Worm (Caenorhabditis elegans) whole organism, early embryonic: Measurements from ENCODE around the gene R08C7.5.

Experiments used
- B0310.2 ChIP-seq: sonication (generic microtip); optimal IDR thresholded peaks from 2 replicates; lab custom pipeline; 2016; ENCODE audit warnings: mild to moderate bottlenecking, missing genetic modification characterization, missing compliant biosample characterization
- F13C5.2 ChIP-seq: sonication (generic microtip); optimal IDR thresholded peaks from 2 replicates; lab custom pipeline; 2017; ENCODE audit warnings: mild to moderate bottlenecking, missing genetic modification characterization, inconsistent platforms, missing compliant biosample characterization
- aly-1 ChIP-seq: sonication (generic microtip); optimal IDR thresholded peaks from 2 replicates; lab custom pipeline; 2016; ENCODE audit warnings: missing genetic modification characterization, missing compliant biosample characterization
- ama-1 ChIP-seq: fragments of 150-350 bp; optimal IDR thresholded peaks from 2 replicates; lab custom pipeline; 2014
- ceh-13 ChIP-seq: fragments of 200-800 bp; sonication (Bioruptor generic); optimal IDR thresholded peaks from 2 replicates; lab custom pipeline; 2018; ENCODE audit warnings: mild to moderate bottlenecking, missing genetic modification characterization, missing compliant biosample characterization
- ceh-36 ChIP-seq: sonication (generic microtip); optimal IDR thresholded peaks from 2 replicates; lab custom pipeline; 2016; ENCODE audit warnings: missing genetic modification characterization, inconsistent platforms, missing compliant biosample characterization
- ets-7 ChIP-seq: sonication (generic microtip); optimal IDR thresholded peaks from 2 replicates; lab custom pipeline; 2016; ENCODE audit warnings: missing genotype, missing genetic modification characterization, missing compliant biosample characterization
- flt-1 ChIP-seq: fragments of 200-800 bp; sonication (Bioruptor generic); IDR thresholded peaks from 2 replicates; pipeline ENCODE4 v1.3.6; 2022; ENCODE audit warnings: missing genetic modification characterization, missing compliant biosample characterization
- hmbx-1 ChIP-seq: sonication (generic microtip); optimal IDR thresholded peaks from 2 replicates; lab custom pipeline; 2016; ENCODE audit warnings: mild to moderate bottlenecking, missing genetic modification characterization, missing compliant biosample characterization
- hmg-4 ChIP-seq: fragments of 200-800 bp; sonication (Bioruptor generic); optimal IDR thresholded peaks from 2 replicates; lab custom pipeline; 2018; ENCODE audit warnings: mild to moderate bottlenecking, missing genetic modification characterization, missing compliant biosample characterization
- hnd-1 ChIP-seq: sonication (generic microtip); optimal IDR thresholded peaks from 2 replicates; lab custom pipeline; 2016; ENCODE audit warnings: missing genetic modification characterization, missing compliant biosample characterization
- pes-1 ChIP-seq: fragments of 200-800 bp; sonication (Bioruptor generic); IDR thresholded peaks from 2 replicates; pipeline ENCODE4 v1.3.6; 2022; ENCODE audit warnings: missing genetic modification reagents, missing genetic modification characterization, missing compliant biosample characterization
- scrt-1 ChIP-seq: fragments of 200-800 bp; sonication (Bioruptor generic); IDR thresholded peaks from 2 replicates; pipeline ENCODE4 v1.3.6; 2022; ENCODE audit warnings: missing genetic modification characterization, missing compliant biosample characterization
- sea-1 ChIP-seq: fragments of 200-800 bp; sonication (Bioruptor generic); conservative IDR thresholded peaks from 2 replicates; pipeline ENCODE4 v1.3.6; 2022; ENCODE audit warnings: missing genetic modification characterization, missing compliant biosample characterization
- tbx-11 ChIP-seq: fragments of 200-800 bp; sonication (Bioruptor generic); IDR thresholded peaks from 2 replicates; pipeline ENCODE4 v1.3.6; 2022; ENCODE audit warnings: missing genetic modification characterization, missing compliant biosample characterization
- tbx-37 ChIP-seq: fragments of 200-800 bp; sonication (Bioruptor generic); conservative IDR thresholded peaks from 2 replicates; pipeline ENCODE4 v1.3.6; 2022; ENCODE audit warnings: missing genetic modification reagents, missing genetic modification characterization, missing compliant biosample characterization
- tra-4 ChIP-seq: sonication (generic microtip); optimal IDR thresholded peaks from 2 replicates; lab custom pipeline; 2017; ENCODE audit warnings: missing genetic modification characterization, missing compliant biosample characterization

The R08C7.5 gene

DNA sequence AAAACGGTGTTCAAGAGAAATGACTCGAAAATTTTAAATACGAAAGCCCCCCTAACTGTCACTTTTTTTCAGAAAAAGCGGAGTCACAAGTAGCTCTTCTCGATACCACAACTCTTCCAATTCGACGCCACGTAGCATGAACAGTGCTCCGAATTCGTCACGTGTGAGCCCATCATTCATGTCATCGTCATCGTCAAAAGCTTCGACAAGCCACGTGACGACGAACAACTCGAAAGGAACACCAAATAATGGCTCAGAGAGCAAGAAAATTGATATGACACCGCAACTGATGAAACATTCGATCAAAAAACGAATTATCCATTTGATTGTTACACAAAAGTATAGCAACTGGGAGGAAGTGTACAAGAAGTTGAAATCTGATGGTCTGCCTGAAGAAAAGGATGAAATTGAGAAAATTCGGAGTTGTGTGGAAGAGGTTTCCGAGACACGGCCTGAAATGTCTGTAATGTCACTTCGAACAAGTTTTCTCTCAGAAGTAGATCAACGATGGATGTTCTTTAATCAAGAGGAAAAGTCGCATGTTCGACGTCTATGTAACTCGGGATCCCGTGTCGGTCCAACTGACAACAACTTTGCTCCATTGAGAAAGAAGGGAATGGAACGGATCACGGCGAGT is 18.6 kb upstream of the R08C7.5 start:
- TF ChIP-seq ceh-36 (tag; lab: Kevin White, UChicago) (no peak), sea-1 (no peak), F13C5.2 (tag; lab: Kevin White, UChicago) (no peak), hnd-1 (tag; lab: Kevin White, UChicago) (no peak), ama-1 (lab: Kevin White, UChicago) (no peak), aly-1 (tag; lab: Kevin White, UChicago) (no peak), scrt-1 (GFP tag; lab: Robert Waterston, UW) (no peak), flt-1 (GFP tag; lab: Robert Waterston, UW) (no peak), tbx-37 (GFP tag; lab: Robert Waterston, UW) (no peak), hmbx-1 (tag; lab: Kevin White, UChicago) (no peak), ceh-13 (GFP tag; lab: Kevin White, UChicago) (no peak), hmg-4 (GFP tag; lab: Kevin White, UChicago) (no peak), tra-4 (tag; lab: Kevin White, UChicago) (no peak), tbx-11 (no peak), ets-7 (no peak), pes-1 (GFP tag; lab: Robert Waterston, UW) (no peak), B0310.2 (tag; lab: Kevin White, UChicago) (no peak)

DNA sequence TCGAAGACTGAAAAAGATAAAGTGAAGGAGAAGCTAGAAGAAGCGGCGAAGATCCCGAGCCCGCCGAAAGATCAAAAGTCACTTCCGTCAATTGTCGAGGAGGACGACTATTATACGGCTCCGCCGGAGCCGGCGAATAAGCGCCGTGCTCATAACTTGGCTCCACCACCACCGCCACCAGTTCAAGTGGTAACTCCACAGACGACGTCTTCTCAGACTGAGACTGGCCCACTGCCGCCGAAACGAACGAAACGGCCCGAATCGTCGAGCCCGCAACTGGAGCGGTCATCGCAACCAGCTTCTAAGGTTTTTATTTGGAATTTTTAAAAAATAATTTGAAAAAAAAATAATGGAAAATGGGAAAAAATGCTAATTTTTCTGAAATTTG is 18.1 kb upstream of the R08C7.5 start:
- TF ChIP-seq scrt-1 (GFP tag; lab: Robert Waterston, UW) = 0 out of 2 replicates have a peak, but pooled peaks have one; percentile 5
- no peak for TF ChIP-seq flt-1 (GFP tag; lab: Robert Waterston, UW)

DNA sequence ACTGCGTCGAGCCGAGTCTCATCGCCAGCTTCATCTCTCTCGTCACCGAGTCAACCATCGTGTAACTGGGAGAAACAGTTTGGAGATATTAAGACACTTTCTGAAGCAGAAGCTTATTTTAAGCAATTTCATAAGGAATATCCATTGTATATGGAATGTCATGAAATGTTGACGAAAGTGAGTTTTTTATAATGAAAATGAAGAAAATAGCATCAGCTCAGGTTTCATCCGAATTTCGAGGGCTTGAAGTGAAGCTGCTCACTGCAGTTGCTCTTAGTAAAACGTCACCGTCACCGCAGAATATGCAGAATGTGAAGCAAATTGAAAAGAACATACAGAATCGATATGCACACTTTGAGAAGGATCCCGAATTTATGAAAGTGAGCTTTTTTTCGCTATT is 16.9 kb upstream of the R08C7.5 start:
- TF ChIP-seq tbx-11 (no peak), hmbx-1 (tag; lab: Kevin White, UChicago) (no peak), pes-1 (GFP tag; lab: Robert Waterston, UW) (no peak), scrt-1 (GFP tag; lab: Robert Waterston, UW) (no peak), sea-1 (no peak), F13C5.2 (tag; lab: Kevin White, UChicago) (no peak), ama-1 (lab: Kevin White, UChicago) (no peak), ceh-36 (tag; lab: Kevin White, UChicago) (no peak), ets-7 (no peak), hnd-1 (tag; lab: Kevin White, UChicago) (no peak), tbx-37 (GFP tag; lab: Robert Waterston, UW) (no peak), B0310.2 (tag; lab: Kevin White, UChicago) (no peak), ceh-13 (GFP tag; lab: Kevin White, UChicago) (no peak), hmg-4 (GFP tag; lab: Kevin White, UChicago) (no peak), tra-4 (tag; lab: Kevin White, UChicago) (no peak), aly-1 (tag; lab: Kevin White, UChicago) (no peak), flt-1 (GFP tag; lab: Robert Waterston, UW) (no peak)

DNA sequence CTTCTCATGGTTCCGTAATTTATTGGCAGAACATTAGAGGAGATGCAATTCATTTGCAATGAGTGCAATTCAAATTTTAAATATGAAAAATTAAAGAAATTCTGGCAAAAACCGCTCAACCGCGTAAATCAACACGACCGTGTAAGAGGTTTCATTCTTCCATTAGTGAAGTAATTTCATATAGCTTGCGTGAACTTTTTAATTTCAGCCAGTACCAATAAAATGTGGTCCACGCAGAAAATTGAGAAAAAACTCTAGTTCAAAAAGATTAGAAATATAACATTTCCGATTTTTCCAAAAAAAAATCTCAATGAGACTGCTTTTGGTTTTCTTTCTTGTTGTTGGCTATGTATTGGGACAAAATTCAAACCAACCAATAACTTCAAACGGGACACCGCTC is 8.0 kb upstream of the R08C7.5 start, which contains the start of gene clec-175:
Gene clec-175 (plus strand): TSS at position 301 of the 400 bp plus-strand sequence.
- TF ChIP-seq hmg-4 (GFP tag; lab: Kevin White, UChicago) (no peak), ceh-36 (tag; lab: Kevin White, UChicago) (no peak), F13C5.2 (tag; lab: Kevin White, UChicago) (no peak), sea-1 (no peak), hnd-1 (tag; lab: Kevin White, UChicago) (no peak), ama-1 (lab: Kevin White, UChicago) (no peak), flt-1 (GFP tag; lab: Robert Waterston, UW) (no peak), hmbx-1 (tag; lab: Kevin White, UChicago) (no peak), B0310.2 (tag; lab: Kevin White, UChicago) (no peak), aly-1 (tag; lab: Kevin White, UChicago) (no peak), scrt-1 (GFP tag; lab: Robert Waterston, UW) (no peak), tra-4 (tag; lab: Kevin White, UChicago) (no peak), ceh-13 (GFP tag; lab: Kevin White, UChicago) (no peak), pes-1 (GFP tag; lab: Robert Waterston, UW) (no peak), tbx-11 (no peak), tbx-37 (GFP tag; lab: Robert Waterston, UW) (no peak), ets-7 (no peak)

DNA sequence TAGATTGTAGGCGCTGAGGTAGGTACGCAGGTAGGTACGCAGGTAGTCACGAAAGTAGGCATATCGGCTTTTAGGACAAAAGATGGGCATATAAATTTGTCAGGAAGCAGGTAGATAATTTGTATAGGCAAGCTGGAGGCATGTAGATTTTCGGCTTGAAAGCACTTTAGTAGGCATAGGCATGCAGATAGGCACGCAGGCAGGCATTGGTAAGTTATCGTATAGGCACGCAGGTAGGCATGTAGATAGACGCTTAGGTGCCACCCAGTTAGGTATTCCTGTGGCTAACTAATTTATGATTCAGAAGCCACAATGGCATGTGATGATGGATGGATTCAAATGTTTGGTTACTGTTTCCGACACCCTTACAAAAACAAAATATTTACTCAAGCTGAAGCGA is 7.0 kb upstream of the R08C7.5 start:
- no peak for TF ChIP-seq hnd-1 (tag; lab: Kevin White, UChicago)
- no peak for TF ChIP-seq ama-1 (lab: Kevin White, UChicago)
- no peak for TF ChIP-seq hmbx-1 (tag; lab: Kevin White, UChicago)
- no peak for TF ChIP-seq B0310.2 (tag; lab: Kevin White, UChicago)
- no peak for TF ChIP-seq ets-7
- no peak for TF ChIP-seq tbx-37 (GFP tag; lab: Robert Waterston, UW)
- TF ChIP-seq ceh-13 (GFP tag; lab: Kevin White, UChicago) = no peak
- no peak for TF ChIP-seq hmg-4 (GFP tag; lab: Kevin White, UChicago)
- no peak for TF ChIP-seq tbx-11
- no peak for TF ChIP-seq F13C5.2 (tag; lab: Kevin White, UChicago)
- TF ChIP-seq pes-1 (GFP tag; lab: Robert Waterston, UW) = no peak
- TF ChIP-seq aly-1 (tag; lab: Kevin White, UChicago) = no peak
- TF ChIP-seq ceh-36 (tag; lab: Kevin White, UChicago) = no peak
- no peak for TF ChIP-seq flt-1 (GFP tag; lab: Robert Waterston, UW)
- no peak for TF ChIP-seq sea-1
- no peak for TF ChIP-seq scrt-1 (GFP tag; lab: Robert Waterston, UW)
- no peak for TF ChIP-seq tra-4 (tag; lab: Kevin White, UChicago)

DNA sequence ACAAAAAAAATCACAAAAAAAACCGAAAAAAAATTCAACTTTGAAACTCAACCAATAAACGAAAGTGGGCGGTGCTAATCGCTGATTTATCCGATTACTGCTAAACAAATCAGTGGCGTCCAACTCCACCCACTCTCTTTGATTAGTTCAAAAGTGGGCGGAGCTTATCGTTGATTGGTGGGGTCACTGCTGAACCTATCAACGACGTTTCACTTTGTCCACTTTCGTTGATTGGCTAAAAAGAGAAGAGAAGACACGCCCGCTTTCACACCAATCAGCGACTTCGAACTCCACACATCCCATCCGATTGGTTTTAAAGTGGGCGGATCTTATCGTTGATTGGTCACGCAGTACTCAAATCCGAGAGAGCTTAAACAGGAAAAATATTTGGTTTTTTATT is 6.1 kb upstream of the R08C7.5 start:
- TF ChIP-seq pes-1 (GFP tag; lab: Robert Waterston, UW) (no peak), scrt-1 (GFP tag; lab: Robert Waterston, UW) (no peak), hmbx-1 (tag; lab: Kevin White, UChicago) (no peak)
